Worm (Caenorhabditis elegans) whole organism, early embryonic: ENCODE results near the gene T26H10.2.

Experiments used
- B0310.2 ChIP-seq: sonication (generic microtip); optimal IDR thresholded peaks from 2 replicates; lab custom pipeline; 2016; ENCODE audit warnings: mild to moderate bottlenecking, missing genetic modification characterization, missing compliant biosample characterization
- F13C5.2 ChIP-seq: sonication (generic microtip); optimal IDR thresholded peaks from 2 replicates; lab custom pipeline; 2017; ENCODE audit warnings: mild to moderate bottlenecking, missing genetic modification characterization, inconsistent platforms, missing compliant biosample characterization
- aly-1 ChIP-seq: sonication (generic microtip); optimal IDR thresholded peaks from 2 replicates; lab custom pipeline; 2016; ENCODE audit warnings: missing genetic modification characterization, missing compliant biosample characterization
- ama-1 ChIP-seq: fragments of 150-350 bp; optimal IDR thresholded peaks from 2 replicates; lab custom pipeline; 2014
- ceh-13 ChIP-seq: fragments of 200-800 bp; sonication (Bioruptor generic); optimal IDR thresholded peaks from 2 replicates; lab custom pipeline; 2018; ENCODE audit warnings: mild to moderate bottlenecking, missing genetic modification characterization, missing compliant biosample characterization
- ceh-36 ChIP-seq: sonication (generic microtip); optimal IDR thresholded peaks from 2 replicates; lab custom pipeline; 2016; ENCODE audit warnings: missing genetic modification characterization, inconsistent platforms, missing compliant biosample characterization
- ets-7 ChIP-seq: sonication (generic microtip); optimal IDR thresholded peaks from 2 replicates; lab custom pipeline; 2016; ENCODE audit warnings: missing genotype, missing genetic modification characterization, missing compliant biosample characterization
- flt-1 ChIP-seq: fragments of 200-800 bp; sonication (Bioruptor generic); IDR thresholded peaks from 2 replicates; pipeline ENCODE4 v1.3.6; 2022; ENCODE audit warnings: missing genetic modification characterization, missing compliant biosample characterization
- hmbx-1 ChIP-seq: sonication (generic microtip); optimal IDR thresholded peaks from 2 replicates; lab custom pipeline; 2016; ENCODE audit warnings: mild to moderate bottlenecking, missing genetic modification characterization, missing compliant biosample characterization
- hmg-4 ChIP-seq: fragments of 200-800 bp; sonication (Bioruptor generic); optimal IDR thresholded peaks from 2 replicates; lab custom pipeline; 2018; ENCODE audit warnings: mild to moderate bottlenecking, missing genetic modification characterization, missing compliant biosample characterization
- hnd-1 ChIP-seq: sonication (generic microtip); optimal IDR thresholded peaks from 2 replicates; lab custom pipeline; 2016; ENCODE audit warnings: missing genetic modification characterization, missing compliant biosample characterization
- pes-1 ChIP-seq: fragments of 200-800 bp; sonication (Bioruptor generic); IDR thresholded peaks from 2 replicates; pipeline ENCODE4 v1.3.6; 2022; ENCODE audit warnings: missing genetic modification reagents, missing genetic modification characterization, missing compliant biosample characterization
- scrt-1 ChIP-seq: fragments of 200-800 bp; sonication (Bioruptor generic); IDR thresholded peaks from 2 replicates; pipeline ENCODE4 v1.3.6; 2022; ENCODE audit warnings: missing genetic modification characterization, missing compliant biosample characterization
- sea-1 ChIP-seq: fragments of 200-800 bp; sonication (Bioruptor generic); conservative IDR thresholded peaks from 2 replicates; pipeline ENCODE4 v1.3.6; 2022; ENCODE audit warnings: missing genetic modification characterization, missing compliant biosample characterization
- tbx-11 ChIP-seq: fragments of 200-800 bp; sonication (Bioruptor generic); IDR thresholded peaks from 2 replicates; pipeline ENCODE4 v1.3.6; 2022; ENCODE audit warnings: missing genetic modification characterization, missing compliant biosample characterization
- tbx-37 ChIP-seq: fragments of 200-800 bp; sonication (Bioruptor generic); conservative IDR thresholded peaks from 2 replicates; pipeline ENCODE4 v1.3.6; 2022; ENCODE audit warnings: missing genetic modification reagents, missing genetic modification characterization, missing compliant biosample characterization
- tra-4 ChIP-seq: sonication (generic microtip); optimal IDR thresholded peaks from 2 replicates; lab custom pipeline; 2017; ENCODE audit warnings: missing genetic modification characterization, missing compliant biosample characterization

Gene T26H10.2

ce11 chrV:11428728-11429127 lies 4.3 kb upstream of the T26H10.2 start:
- TF ChIP-seq tbx-11 (GFP tag; lab: Robert Waterston, UW) (no peak), flt-1 (GFP tag; lab: Robert Waterston, UW) (no peak), aly-1 (tag; lab: Kevin White, UChicago) (no peak), B0310.2 (tag; lab: Kevin White, UChicago) (no peak), hmg-4 (GFP tag; lab: Kevin White, UChicago) (no peak), ets-7 (tag; lab: Kevin White, UChicago) (no peak), pes-1 (GFP tag; lab: Robert Waterston, UW) (no peak)

ce11 chrV:11421605-11422004 lies 2.9 kb downstream of the T26H10.2 start, which contains the start of gene des-2:
des-2 (minus strand) TSS chrV:11421705.
- TF ChIP-seq ceh-13 (GFP tag; lab: Kevin White, UChicago) (no peak), sea-1 (GFP tag; lab: Robert Waterston, UW) (no peak)

- no peak for TF ChIP-seq tbx-37 (GFP tag; lab: Robert Waterston, UW)
- no peak for TF ChIP-seq ets-7 (tag; lab: Kevin White, UChicago)
- TF ChIP-seq pes-1 (GFP tag; lab: Robert Waterston, UW), result no peak
- no peak for TF ChIP-seq F13C5.2 (tag; lab: Kevin White, UChicago)
- no peak for TF ChIP-seq hmg-4 (GFP tag; lab: Kevin White, UChicago)
- no peak for TF ChIP-seq B0310.2 (tag; lab: Kevin White, UChicago)
- TF ChIP-seq aly-1 (tag; lab: Kevin White, UChicago), result no peak
- TF ChIP-seq hnd-1, result no peak
- no peak for TF ChIP-seq tra-4 (tag; lab: Kevin White, UChicago)
- TF ChIP-seq flt-1 (GFP tag; lab: Robert Waterston, UW), result no peak
- no peak for TF ChIP-seq tbx-11 (GFP tag; lab: Robert Waterston, UW)
- no peak for TF ChIP-seq sea-1 (GFP tag; lab: Robert Waterston, UW)
- TF ChIP-seq scrt-1 (GFP tag; lab: Robert Waterston, UW), result no peak
- no peak for TF ChIP-seq ceh-36 (tag; lab: Kevin White, UChicago)
- no peak for TF ChIP-seq hmbx-1 (tag; lab: Kevin White, UChicago)
- no peak for TF ChIP-seq ama-1 (lab: Kevin White, UChicago)
- TF ChIP-seq ceh-13 (GFP tag; lab: Kevin White, UChicago), result no peak
Observed at ce11 chrV:11415059-11415458, 9.4 kb downstream of the T26H10.2 start, which contains the start of gene deg-3. deg-3 (minus strand) TSS chrV:11415159.

- TF ChIP-seq pes-1 (GFP tag; lab: Robert Waterston, UW) (no peak), tbx-37 (GFP tag; lab: Robert Waterston, UW) (no peak), tra-4 (tag; lab: Kevin White, UChicago) (no peak), scrt-1 (GFP tag; lab: Robert Waterston, UW) (no peak), B0310.2 (tag; lab: Kevin White, UChicago) (no peak), flt-1 (GFP tag; lab: Robert Waterston, UW) (no peak), ama-1 (lab: Kevin White, UChicago) (no peak), ets-7 (tag; lab: Kevin White, UChicago) (no peak), hnd-1 (no peak), ceh-13 (GFP tag; lab: Kevin White, UChicago) (no peak), hmbx-1 (tag; lab: Kevin White, UChicago) (no peak), hmg-4 (GFP tag; lab: Kevin White, UChicago) (no peak)
Observed at ce11 chrV:11412125-11412524, 12.3 kb downstream of the T26H10.2 start.

ce11 chrV:11410902-11411561 lies 13.4 kb downstream of the T26H10.2 start, which contains the start of the genes K03B8.8 and grl-3:
K03B8.8 (minus strand) TSS chrV:11411002.
grl-3 (plus strand) TSS chrV:11411511.
- no peak for TF ChIP-seq tra-4 (tag; lab: Kevin White, UChicago)
- TF ChIP-seq hnd-1, result no peak
- no peak for TF ChIP-seq F13C5.2 (tag; lab: Kevin White, UChicago)
- no peak for TF ChIP-seq tbx-11 (GFP tag; lab: Robert Waterston, UW)
- TF ChIP-seq aly-1 (tag; lab: Kevin White, UChicago), result no peak
- TF ChIP-seq ama-1 (lab: Kevin White, UChicago), result no peak
- no peak for TF ChIP-seq sea-1 (GFP tag; lab: Robert Waterston, UW)
- no peak for TF ChIP-seq ceh-36 (tag; lab: Kevin White, UChicago)
- TF ChIP-seq pes-1 (GFP tag; lab: Robert Waterston, UW), result no peak
- no peak for TF ChIP-seq flt-1 (GFP tag; lab: Robert Waterston, UW)
- no peak for TF ChIP-seq hmg-4 (GFP tag; lab: Kevin White, UChicago)
- no peak for TF ChIP-seq tbx-37 (GFP tag; lab: Robert Waterston, UW)
- TF ChIP-seq scrt-1 (GFP tag; lab: Robert Waterston, UW), result no peak
- no peak for TF ChIP-seq ets-7 (tag; lab: Kevin White, UChicago)
- no peak for TF ChIP-seq ceh-13 (GFP tag; lab: Kevin White, UChicago)
- no peak for TF ChIP-seq hmbx-1 (tag; lab: Kevin White, UChicago)
- no peak for TF ChIP-seq B0310.2 (tag; lab: Kevin White, UChicago)

ce11 chrV:11407251-11407650 lies 17.2 kb downstream of the T26H10.2 start, which contains the start of gene K03B8.6:
K03B8.6 (plus strand) TSS chrV:11407584.
- TF ChIP-seq F13C5.2 (tag; lab: Kevin White, UChicago) (no peak), ceh-13 (GFP tag; lab: Kevin White, UChicago) (no peak), ets-7 (tag; lab: Kevin White, UChicago) (no peak), tbx-11 (GFP tag; lab: Robert Waterston, UW) (no peak), hnd-1 (no peak), hmbx-1 (tag; lab: Kevin White, UChicago) (no peak), pes-1 (GFP tag; lab: Robert Waterston, UW) (no peak), flt-1 (GFP tag; lab: Robert Waterston, UW) (no peak), tra-4 (tag; lab: Kevin White, UChicago) (no peak), scrt-1 (GFP tag; lab: Robert Waterston, UW) (no peak), B0310.2 (tag; lab: Kevin White, UChicago) (no peak), sea-1 (GFP tag; lab: Robert Waterston, UW) (no peak), ama-1 (lab: Kevin White, UChicago) (no peak), hmg-4 (GFP tag; lab: Kevin White, UChicago) (no peak), aly-1 (tag; lab: Kevin White, UChicago) (no peak), tbx-37 (GFP tag; lab: Robert Waterston, UW) (no peak), ceh-36 (tag; lab: Kevin White, UChicago) (no peak)
